Worm (Caenorhabditis elegans) whole organism, L2 larva: Measurements from ENCODE around the gene hpl-2.

Experiments
- C34F6.9 ChIP-seq: fragments of 150-350 bp; optimal IDR thresholded peaks from 2 replicates; lab custom pipeline; 2014; ENCODE audit warnings: missing biosample characterization, missing genetic modification characterization
- F13H6.1 ChIP-seq: sonication (generic microtip); optimal IDR thresholded peaks from 2 replicates; lab custom pipeline; 2016; ENCODE audit warnings: missing genetic modification characterization, missing compliant biosample characterization
- Y55F3AM.14 ChIP-seq: fragments of 200-800 bp; sonication (Bioruptor generic); optimal IDR thresholded peaks from 2 replicates; lab custom pipeline; 2018; ENCODE audit warnings: mild to moderate bottlenecking, missing genetic modification characterization, missing compliant biosample characterization
- ZK546.5 ChIP-seq: sonication (generic microtip); optimal IDR thresholded peaks from 2 replicates; lab custom pipeline; 2017; ENCODE audit warnings: missing biosample characterization, missing genetic modification characterization
- alr-1 ChIP-seq: fragments of 150-350 bp; optimal IDR thresholded peaks from 2 replicates; lab custom pipeline; 2014; ENCODE audit warnings: missing biosample characterization, missing genetic modification characterization
- aly-2 ChIP-seq: fragments of 150-350 bp; optimal IDR thresholded peaks from 2 replicates; lab custom pipeline; 2014; ENCODE audit warnings: missing biosample characterization, missing genetic modification characterization
- ama-1 ChIP-seq: fragments of 150-350 bp; optimal IDR thresholded peaks from 2 replicates; lab custom pipeline; 2018; ENCODE audit warnings: inconsistent platforms
- blmp-1 ChIP-seq: sonication (generic microtip); optimal IDR thresholded peaks from 2 replicates; lab custom pipeline; 2017; ENCODE audit warnings: missing genetic modification characterization, mild to moderate bottlenecking, missing compliant biosample characterization, antibody characterized with exemption, moderate library complexity; ENCODE audit not compliant: insufficient read depth
- ceh-16 ChIP-seq: fragments of 150-350 bp; optimal IDR thresholded peaks from 2 replicates; lab custom pipeline; 2014; ENCODE audit warnings: missing biosample characterization, missing genetic modification characterization
- ceh-82 ChIP-seq: fragments of 150-350 bp; optimal IDR thresholded peaks from 2 replicates; lab custom pipeline; 2014; ENCODE audit warnings: missing biosample characterization, missing genetic modification characterization
- crh-2 ChIP-seq: sonication (generic microtip); optimal IDR thresholded peaks from 2 replicates; lab custom pipeline; 2017; ENCODE audit warnings: missing biosample characterization, missing genetic modification characterization
- dmd-4 ChIP-seq: sonication (generic microtip); optimal IDR thresholded peaks from 2 replicates; lab custom pipeline; 2017; ENCODE audit warnings: missing biosample characterization, missing genetic modification characterization
- egl-27 ChIP-seq: sonication (generic microtip); optimal IDR thresholded peaks from 3 replicates; lab custom pipeline; 2017; ENCODE audit warnings: missing biosample characterization, missing genetic modification reagents, missing genetic modification characterization
- elt-1 ChIP-seq: fragments of 150-350 bp; optimal IDR thresholded peaks from 2 replicates; lab custom pipeline; 2014; ENCODE audit warnings: missing biosample characterization, missing genetic modification characterization
- fos-1 ChIP-seq: fragments of 150-350 bp; optimal IDR thresholded peaks from 2 replicates; lab custom pipeline; 2014; ENCODE audit warnings: missing biosample characterization, missing genetic modification characterization
- gmeb-1 ChIP-seq: fragments of 150-350 bp; optimal IDR thresholded peaks from 2 replicates; lab custom pipeline; 2014; ENCODE audit warnings: missing biosample characterization, missing genetic modification characterization
- lin-11 ChIP-seq: fragments of 150-350 bp; sonication (generic microtip); optimal IDR thresholded peaks from 2 replicates; lab custom pipeline; 2014; ENCODE audit warnings: missing biosample characterization, missing genetic modification characterization, inconsistent platforms, mixed read lengths
- lin-13 ChIP-seq: fragments of 150-350 bp; optimal IDR thresholded peaks from 2 replicates; lab custom pipeline; 2014; ENCODE audit warnings: missing biosample characterization, missing genetic modification reagents, missing genetic modification characterization
- lin-39 ChIP-seq: fragments of 150-350 bp; optimal IDR thresholded peaks from 2 replicates; lab custom pipeline; 2014; ENCODE audit warnings: missing biosample characterization, missing genetic modification reagents, missing genetic modification characterization
- lsy-2 ChIP-seq, 2 experiments: fragments of 150-350 bp in 1 of 2; sonication (generic microtip) in 1 of 2; optimal IDR thresholded peaks; 2 replicates each; lab custom pipeline; 2014 to 2017; ENCODE audit warnings: missing biosample characterization in 2 of 2, missing genetic modification characterization in 2 of 2
- mab-5 ChIP-seq: fragments of 150-350 bp; optimal IDR thresholded peaks from 2 replicates; lab custom pipeline; 2014; ENCODE audit warnings: missing biosample characterization, missing genetic modification characterization
- nhr-10 ChIP-seq: sonication (generic microtip); optimal IDR thresholded peaks from 2 replicates; lab custom pipeline; 2017; ENCODE audit warnings: missing biosample characterization, missing genetic modification characterization
- nhr-11 ChIP-seq: fragments of 150-350 bp; optimal IDR thresholded peaks from 2 replicates; lab custom pipeline; 2014; ENCODE audit warnings: missing biosample characterization, missing genetic modification characterization
- nhr-129 ChIP-seq: fragments of 150-350 bp; optimal IDR thresholded peaks from 2 replicates; lab custom pipeline; 2014; ENCODE audit warnings: missing biosample characterization, missing genetic modification characterization
- nhr-21 ChIP-seq: fragments of 150-350 bp; optimal IDR thresholded peaks from 2 replicates; lab custom pipeline; 2014; ENCODE audit warnings: missing biosample characterization, missing genetic modification characterization
- nhr-237 ChIP-seq: fragments of 150-350 bp; optimal IDR thresholded peaks from 2 replicates; lab custom pipeline; 2014; ENCODE audit warnings: missing biosample characterization, missing genetic modification characterization
- nhr-25 ChIP-seq: fragments of 150-350 bp; sonication (generic microtip); optimal IDR thresholded peaks from 3 replicates; lab custom pipeline; 2014; ENCODE audit warnings: missing biosample characterization, missing genetic modification characterization
- nhr-6 ChIP-seq: fragments of 150-350 bp; optimal IDR thresholded peaks from 2 replicates; lab custom pipeline; 2014; ENCODE audit warnings: missing biosample characterization, missing genetic modification characterization
- nhr-77 ChIP-seq: fragments of 150-350 bp; optimal IDR thresholded peaks from 2 replicates; lab custom pipeline; 2014; ENCODE audit warnings: missing biosample characterization, missing genetic modification characterization
- peb-1 ChIP-seq: fragments of 150-350 bp; optimal IDR thresholded peaks from 2 replicates; lab custom pipeline; 2014; ENCODE audit warnings: missing biosample characterization, missing genetic modification characterization
- sem-4 ChIP-seq: fragments of 150-350 bp; optimal IDR thresholded peaks from 2 replicates; lab custom pipeline; 2014; ENCODE audit warnings: missing biosample characterization, missing genetic modification reagents, missing genetic modification characterization
- skn-1 ChIP-seq: sonication (generic microtip); optimal IDR thresholded peaks from 2 replicates; lab custom pipeline; 2017; ENCODE audit warnings: missing biosample characterization, missing genetic modification characterization
- sma-3 ChIP-seq: sonication (generic microtip); optimal IDR thresholded peaks from 2 replicates; lab custom pipeline; 2016; ENCODE audit warnings: missing genetic modification reagents, missing genetic modification characterization, missing compliant biosample characterization
- sma-9 ChIP-seq, 2 experiments: fragments of 150-350 bp in 1 of 2; sonication (generic microtip) in 1 of 2; optimal IDR thresholded peaks; 2 replicates each; lab custom pipeline; 2014 to 2016; ENCODE audit warnings: missing genetic modification characterization in 2 of 2, mild to moderate bottlenecking in 1 of 2, missing biosample characterization in 1 of 2, missing compliant biosample characterization in 1 of 2, missing genetic modification reagents in 1 of 2, moderate library complexity in 1 of 2
- snpc-4 ChIP-seq: fragments of 150-350 bp; optimal IDR thresholded peaks from 2 replicates; lab custom pipeline; 2014; ENCODE audit warnings: missing biosample characterization, missing genetic modification characterization
- unc-39 ChIP-seq: fragments of 150-350 bp; optimal IDR thresholded peaks from 2 replicates; lab custom pipeline; 2014; ENCODE audit warnings: missing biosample characterization, missing genetic modification characterization
- unc-55 ChIP-seq: fragments of 150-350 bp; sonication (generic microtip); optimal IDR thresholded peaks from 3 replicates; lab custom pipeline; 2014; ENCODE audit warnings: missing biosample characterization, missing genetic modification reagents, missing genetic modification characterization
- zag-1 ChIP-seq: fragments of 150-350 bp; optimal IDR thresholded peaks from 2 replicates; lab custom pipeline; 2014; ENCODE audit warnings: missing biosample characterization, missing genetic modification characterization
- ztf-1 ChIP-seq: fragments of 200-800 bp; sonication (Bioruptor generic); conservative IDR thresholded peaks from 2 replicates; pipeline ENCODE4 v1.3.6; 2022; ENCODE audit warnings: missing genetic modification characterization, missing compliant biosample characterization
- ztf-4 ChIP-seq: fragments of 150-350 bp; optimal IDR thresholded peaks from 2 replicates; lab custom pipeline; 2014; ENCODE audit warnings: missing biosample characterization, missing genetic modification characterization

The hpl-2 gene

ce11 chrIII:10719057-10719456 lies 36.3 kb downstream of the hpl-2 start:
- TF ChIP-seq unc-55 (GFP tag; lab: Kevin White, UChicago): no peak
- TF ChIP-seq Y55F3AM.14: no peak
- TF ChIP-seq fos-1 (tag; lab: Kevin White, UChicago): peak; percentile 61
- TF ChIP-seq nhr-25 (tag; lab: Kevin White, UChicago): peak; percentile 58
- no peak for TF ChIP-seq ceh-82
- TF ChIP-seq sma-3 (GFP tag; lab: Kevin White, UChicago): peak; percentile 52
- no peak for TF ChIP-seq ztf-1 (GFP tag; lab: Robert Waterston, UW)
- no peak for TF ChIP-seq zag-1 (tag; lab: Kevin White, UChicago)
- no peak for TF ChIP-seq skn-1 (tag; lab: Kevin White, UChicago)
- no peak for TF ChIP-seq ztf-4 (tag; lab: Kevin White, UChicago)
- TF ChIP-seq dmd-4: no peak
- no peak for TF ChIP-seq elt-1 (tag; lab: Kevin White, UChicago)
- TF ChIP-seq lin-39 (tag; lab: Kevin White, UChicago): no peak
- no peak for TF ChIP-seq sem-4
- peak; percentile 94 for TF ChIP-seq crh-2 (tag; lab: Kevin White, UChicago)
- TF ChIP-seq nhr-237 (tag; lab: Kevin White, UChicago): no peak
- TF ChIP-seq C34F6.9 (tag; lab: Kevin White, UChicago): no peak
- TF ChIP-seq lin-13 (GFP tag; lab: Kevin White, UChicago): peak; percentile 5
- no peak for TF ChIP-seq ama-1
- TF ChIP-seq ZK546.5 (tag; lab: Kevin White, UChicago): no peak
- peak; percentile 50 for TF ChIP-seq F13H6.1 (tag; lab: Kevin White, UChicago)
- TF ChIP-seq lin-11 (tag; lab: Kevin White, UChicago): no peak
- no peak for TF ChIP-seq lsy-2 (tag; optimal IDR thresholded peaks at IDR 0.05; lab: Kevin White, UChicago)
- no peak for TF ChIP-seq unc-39
- TF ChIP-seq nhr-11: no peak
- peak; percentile 55 for TF ChIP-seq blmp-1 (tag; lab: Kevin White, UChicago)
- no peak for TF ChIP-seq peb-1 (tag; lab: Kevin White, UChicago)
- no peak for TF ChIP-seq ceh-16
- peak; percentile 20 for TF ChIP-seq nhr-129 (tag; lab: Kevin White, UChicago)
- peak; percentile 81 for TF ChIP-seq sma-9 (GFP tag; optimal IDR thresholded peaks at IDR 0.05; lab: Kevin White, UChicago)
- no peak for TF ChIP-seq sma-9 (tag; optimal IDR thresholded peaks at IDR 0.05; lab: Kevin White, UChicago)
- peak; percentile 9 for TF ChIP-seq gmeb-1 (tag; lab: Kevin White, UChicago)

DNA sequence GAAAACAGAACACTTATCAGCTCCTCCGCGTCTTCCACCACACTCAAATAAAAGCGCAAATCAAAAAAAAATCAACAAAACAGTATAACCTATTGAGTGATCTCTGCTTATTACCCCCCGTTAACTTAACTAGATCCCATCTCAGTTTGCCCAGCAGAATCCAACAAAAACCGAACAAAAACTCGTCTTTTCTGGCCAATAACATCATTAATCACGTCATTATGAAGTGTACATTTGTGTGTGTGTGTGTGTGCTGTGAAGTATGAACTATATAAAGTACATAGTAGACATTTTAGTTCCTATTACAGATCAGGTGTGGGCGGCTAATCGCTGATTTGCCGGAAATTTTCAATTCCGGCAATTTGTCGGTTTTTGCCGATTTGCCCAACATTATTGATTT lies 37.3 kb downstream of the hpl-2 start:
- TF ChIP-seq lin-13 (GFP tag; lab: Kevin White, UChicago) (no peak), nhr-25 (tag; lab: Kevin White, UChicago) (peak; percentile 6), aly-2 (no peak), crh-2 (tag; lab: Kevin White, UChicago) (peak; percentile 11), Y55F3AM.14 (peak; percentile 3), lsy-2 (tag; optimal IDR thresholded peaks at IDR 0.05; lab: Kevin White, UChicago) (no peak), sma-9 (GFP tag; optimal IDR thresholded peaks at IDR 0.05; lab: Kevin White, UChicago) (peak; percentile 30), sma-9 (tag; optimal IDR thresholded peaks at IDR 0.05; lab: Kevin White, UChicago) (no peak)
- TF ChIP-seq, all 48 proteins: peak for 4

- peak; percentile 96 for TF ChIP-seq nhr-21 (tag; lab: Kevin White, UChicago)
- peak; percentile 11 for TF ChIP-seq zag-1 (tag; lab: Kevin White, UChicago)
- peak; percentile 12 for TF ChIP-seq mab-5 (tag; lab: Kevin White, UChicago)
- TF ChIP-seq alr-1: no peak
- peak; percentile 62 for TF ChIP-seq egl-27 (tag; lab: Kevin White, UChicago)
- peak; percentile 20 for TF ChIP-seq nhr-6
- peak; percentile 91 for TF ChIP-seq sma-9 (GFP tag; optimal IDR thresholded peaks at IDR 0.05; lab: Kevin White, UChicago)
- TF ChIP-seq sma-9 (tag; optimal IDR thresholded peaks at IDR 0.05; lab: Kevin White, UChicago): no peak
- peak; percentile 43 for TF ChIP-seq sem-4
- no peak for TF ChIP-seq nhr-77
- TF ChIP-seq nhr-25 (tag; lab: Kevin White, UChicago): peak; percentile 94
- TF ChIP-seq sma-3 (GFP tag; lab: Kevin White, UChicago): peak; percentile 86
- peak; percentile 80 for TF ChIP-seq F13H6.1 (tag; lab: Kevin White, UChicago)
- no peak for TF ChIP-seq lin-11 (tag; lab: Kevin White, UChicago)
- peak; percentile 88 for TF ChIP-seq nhr-129 (tag; lab: Kevin White, UChicago)
- TF ChIP-seq fos-1 (tag; lab: Kevin White, UChicago): peak; percentile 62
- peak; percentile 4 for TF ChIP-seq gmeb-1 (tag; lab: Kevin White, UChicago)
- peak; percentile 81 for TF ChIP-seq crh-2 (tag; lab: Kevin White, UChicago)
- TF ChIP-seq lsy-2 (tag; optimal IDR thresholded peaks at IDR 0.05; lab: Kevin White, UChicago): peak in 1 of 2 experiments; percentile 62
- peak; percentile 76 for TF ChIP-seq ztf-4 (tag; lab: Kevin White, UChicago)
- no peak for TF ChIP-seq snpc-4 (tag; lab: Kevin White, UChicago)
- TF ChIP-seq ztf-1 (GFP tag; lab: Robert Waterston, UW): no peak
- TF ChIP-seq unc-39: no peak
- no peak for TF ChIP-seq nhr-10 (tag; lab: Kevin White, UChicago)
- TF ChIP-seq lin-39 (tag; lab: Kevin White, UChicago): no peak
- TF ChIP-seq blmp-1 (tag; lab: Kevin White, UChicago): peak; percentile 89
- peak; percentile 46 for TF ChIP-seq C34F6.9 (tag; lab: Kevin White, UChicago)
These were observed 37.9 kb downstream of the hpl-2 start for ce11 chrIII:10717479-10717878.
